Worm (Caenorhabditis elegans): ENCODE results near the gene grd-9.

grd-9 gene

ce11 chrV:5895021-5895420 lies at the start of gene grd-9:
Gene grd-9 (plus strand): TSS chrV:5895321.
- TF ChIP-seq R02D3.7 (tag; optimal IDR thresholded peaks at IDR 0.05): no peak
- TF ChIP-seq snpc-4 (tag; optimal IDR thresholded peaks at IDR 0.05): no peak
- no peak for TF ChIP-seq lsy-12 (tag; optimal IDR thresholded peaks at IDR 0.05)
- no peak for TF ChIP-seq nfya-1 (tag; optimal IDR thresholded peaks at IDR 0.05; ENCODE audit: insufficient read depth)
- no peak for TF ChIP-seq ZK546.5 (tag; optimal IDR thresholded peaks at IDR 0.05)
- TF ChIP-seq nhr-237 (tag; optimal IDR thresholded peaks at IDR 0.05): no peak
- no peak for TF ChIP-seq mdl-1 (tag; optimal IDR thresholded peaks at IDR 0.05)
- TF ChIP-seq nhr-67 (tag; optimal IDR thresholded peaks at IDR 0.05): no peak
- TF ChIP-seq pha-4 (tag; optimal IDR thresholded peaks at IDR 0.05): no peak
- no peak for TF ChIP-seq lin-39 (tag; optimal IDR thresholded peaks at IDR 0.05)
- TF ChIP-seq fkh-2 (tag; optimal IDR thresholded peaks at IDR 0.05): no peak
- TF ChIP-seq ceh-9 (tag; optimal IDR thresholded peaks at IDR 0.05): no peak
- no peak for TF ChIP-seq pqm-1 (tag; optimal IDR thresholded peaks at IDR 0.05)

- TF ChIP-seq snpc-4 (tag; optimal IDR thresholded peaks at IDR 0.05) (peak; percentile 10), mml-1 (tag; optimal IDR thresholded peaks at IDR 0.05) (no peak), ceh-28 (tag; optimal IDR thresholded peaks at IDR 0.05) (no peak), fos-1 (tag; optimal IDR thresholded peaks at IDR 0.05) (no peak), lin-15B (tag; optimal IDR thresholded peaks at IDR 0.05) (peak; percentile 8), hmg-11 (tag; optimal IDR thresholded peaks at IDR 0.05) (peak; percentile 74), lsy-12 (tag; optimal IDR thresholded peaks at IDR 0.05) (peak; percentile 30), fkh-2 (tag; optimal IDR thresholded peaks at IDR 0.05) (no peak), egl-27 (tag; optimal IDR thresholded peaks at IDR 0.05) (no peak), R02D3.7 (tag; optimal IDR thresholded peaks at IDR 0.05) (no peak), nhr-237 (tag; optimal IDR thresholded peaks at IDR 0.05) (no peak), skn-1 (tag; optimal IDR thresholded peaks at IDR 0.05) (peak; percentile 19), elt-3 (tag; optimal IDR thresholded peaks at IDR 0.05) (no peak), nhr-12 (tag; optimal IDR thresholded peaks at IDR 0.05) (no peak), ztf-4 (tag; optimal IDR thresholded peaks at IDR 0.05) (no peak), daf-12 (tag; optimal IDR thresholded peaks at IDR 0.05) (no peak), ama-1 (optimal IDR thresholded peaks at IDR 0.05) (peak; percentile 25), nfya-1 (tag; optimal IDR thresholded peaks at IDR 0.05; ENCODE audit: insufficient read depth) (peak; percentile 77), unc-62 (GFP tag; optimal IDR thresholded peaks at IDR 0.05) (no peak), unc-39 (tag; optimal IDR thresholded peaks at IDR 0.05) (no peak), eor-1 (tag; optimal IDR thresholded peaks at IDR 0.05) (no peak), fkh-10 (GFP tag; optimal IDR thresholded peaks at IDR 0.05) (peak; percentile 66), zag-1 (tag; optimal IDR thresholded peaks at IDR 0.05) (no peak), nhr-77 (tag; optimal IDR thresholded peaks at IDR 0.05) (no peak), lin-39 (tag; optimal IDR thresholded peaks at IDR 0.05) (peak; percentile 82), elt-2 (tag; optimal IDR thresholded peaks at IDR 0.05) (peak; percentile 88), ceh-9 (tag; optimal IDR thresholded peaks at IDR 0.05) (no peak), nhr-67 (tag; optimal IDR thresholded peaks at IDR 0.05) (no peak), sea-2 (GFP tag; optimal IDR thresholded peaks at IDR 0.05) (no peak), pha-4 (tag; optimal IDR thresholded peaks at IDR 0.05) (peak; percentile 89), elt-1 (tag; optimal IDR thresholded peaks at IDR 0.05) (no peak), nhr-11 (tag; optimal IDR thresholded peaks at IDR 0.05) (peak; percentile 47), aly-2 (tag; optimal IDR thresholded peaks at IDR 0.05) (no peak), jun-1 (tag; optimal IDR thresholded peaks at IDR 0.05) (peak; percentile 3), nhr-28 (tag; optimal IDR thresholded peaks at IDR 0.05) (no peak), ZK546.5 (tag; optimal IDR thresholded peaks at IDR 0.05) (no peak), ceh-16 (tag; optimal IDR thresholded peaks at IDR 0.05) (no peak), ztf-11 (tag; optimal IDR thresholded peaks at IDR 0.05) (no peak), nhr-43 (tag; optimal IDR thresholded peaks at IDR 0.05; ENCODE audit: poor library complexity, severe bottlenecking) (no peak), nhr-76 (tag; optimal IDR thresholded peaks at IDR 0.05) (no peak), nhr-25 (tag; optimal IDR thresholded peaks at IDR 0.05) (no peak), mdl-1 (tag; optimal IDR thresholded peaks at IDR 0.05) (no peak), ceh-82 (tag; optimal IDR thresholded peaks at IDR 0.05) (no peak), pqm-1 (tag; optimal IDR thresholded peaks at IDR 0.05) (peak; percentile 77), nhr-23 (tag; optimal IDR thresholded peaks at IDR 0.05) (no peak), tbx-2 (tag; optimal IDR thresholded peaks at IDR 0.05) (peak; percentile 47), egl-5 (tag; optimal IDR thresholded peaks at IDR 0.05) (peak; percentile 55)
Observed at ce11 chrV:5845669-5846189, 49.4 kb upstream of the grd-9 start, which contains the start of gene F26F12.3. Gene F26F12.3 (minus strand): TSS chrV:5845719.
